Fruit fly (Drosophila melanogaster): ENCODE measurements around the gene CG14275.

CG14275 gene

dm6 chr2L:8350560-8351171 is 23.4 kb downstream of the CG14275 start (continued):
- no peak for TF ChIP-seq ewg (GFP tag; optimal IDR thresholded peaks at IDR 0.05)
- no peak for TF ChIP-seq BEAF-32 (GFP tag; optimal IDR thresholded peaks at IDR 0.05)
- TF ChIP-seq mirr (GFP tag; optimal IDR thresholded peaks at IDR 0.05) = peak; percentile 73
- no peak for TF ChIP-seq bbx (GFP tag; IDR thresholded peaks at IDR 0.05; ENCODE audit: partially characterized antibody)
- peak; percentile 32 for TF ChIP-seq CG3407 (GFP tag; optimal IDR thresholded peaks at IDR 0.05)
- TF ChIP-seq hkb (optimal IDR thresholded peaks at IDR 0.05) = no peak
- TF ChIP-seq hkb (GFP tag; IDR thresholded peaks at IDR 0.05) = peak; percentile 72
- TF ChIP-seq nau (GFP tag; optimal IDR thresholded peaks at IDR 0.05) = no peak
- no peak for TF ChIP-seq CG14441 (GFP tag; IDR thresholded peaks at IDR 0.05)
- TF ChIP-seq MTF-1 (GFP tag; optimal IDR thresholded peaks at IDR 0.05; ENCODE audit: borderline replicate concordance) = peak; percentile 41
- peak; percentile 21 for TF ChIP-seq CG12391 (tag; optimal IDR thresholded peaks at IDR 0.05)
- no peak for TF ChIP-seq CG3995 (GFP tag; optimal IDR thresholded peaks at IDR 0.05)
- no peak for TF ChIP-seq CG13894 (tag; optimal IDR thresholded peaks at IDR 0.05)
- TF ChIP-seq CG12071 (GFP tag; optimal IDR thresholded peaks at IDR 0.05) = peak; percentile 70
- TF ChIP-seq zen2 (GFP tag; IDR thresholded peaks at IDR 0.05; ENCODE audit: partially characterized antibody) = no peak
- peak; percentile 35 for TF ChIP-seq CG4707 (GFP tag; optimal IDR thresholded peaks at IDR 0.05)
- no peak for TF ChIP-seq yki (optimal IDR thresholded peaks at IDR 0.05)
- TF ChIP-seq esg (GFP tag; conservative IDR thresholded peaks at IDR 0.05) = no peak
- TF ChIP-seq CG8089 (GFP tag; optimal IDR thresholded peaks at IDR 0.05) = no peak
- no peak for TF ChIP-seq zfh2 (GFP tag; optimal IDR thresholded peaks at IDR 0.05)
- peak; percentile 76 for TF ChIP-seq Atf6 (GFP tag; IDR thresholded peaks at IDR 0.05)
- no peak for TF ChIP-seq tap (tag; optimal IDR thresholded peaks at IDR 0.05)
- no peak for TF ChIP-seq CG9609 (GFP tag; optimal IDR thresholded peaks at IDR 0.05)
- no peak for TF ChIP-seq pita (GFP tag; optimal IDR thresholded peaks at IDR 0.05)
- no peak for TF ChIP-seq CG17829 (tag; optimal IDR thresholded peaks at IDR 0.05)
- no peak for TF ChIP-seq bowl (GFP tag; IDR thresholded peaks at IDR 0.05)
- TF ChIP-seq toy (GFP tag; IDR thresholded peaks at IDR 0.05) = no peak
- peak in 1 of 2 experiments; percentile 21 for TF ChIP-seq dpn (GFP tag; optimal IDR thresholded peaks at IDR 0.05)
- TF ChIP-seq bab2 (GFP tag; optimal IDR thresholded peaks at IDR 0.05) = no peak
- TF ChIP-seq Atf3 (GFP tag; optimal IDR thresholded peaks at IDR 0.05) = no peak
- TF ChIP-seq gem (tag; optimal IDR thresholded peaks at IDR 0.05) = peak; percentile 50
- no peak for TF ChIP-seq pb (GFP tag; optimal IDR thresholded peaks at IDR 0.05)
- TF ChIP-seq HHEX (GFP tag; optimal IDR thresholded peaks at IDR 0.05) = peak; percentile 61
- TF ChIP-seq Med (GFP tag) = peak; percentile 86
- no peak for TF ChIP-seq HLH54F (GFP tag; optimal IDR thresholded peaks at IDR 0.05)
- TF ChIP-seq grn (GFP tag; optimal IDR thresholded peaks at IDR 0.05) = peak; percentile 74
- TF ChIP-seq ken (GFP tag; IDR thresholded peaks at IDR 0.05) = no peak
- peak; percentile 36 for TF ChIP-seq CG6813 (GFP tag; optimal IDR thresholded peaks at IDR 0.05)
- no peak for TF ChIP-seq Bgb (GFP tag; IDR thresholded peaks at IDR 0.05; ENCODE audit: partially characterized antibody)
- no peak for TF ChIP-seq CG31441 (GFP tag; IDR thresholded peaks at IDR 0.05)
- TF ChIP-seq CG6272 (GFP tag; IDR thresholded peaks at IDR 0.05) = no peak
- no peak for TF ChIP-seq Kr (GFP tag; optimal IDR thresholded peaks at IDR 0.05)
- TF ChIP-seq tna (GFP tag; IDR thresholded peaks at IDR 0.05; ENCODE audit: partially characterized antibody) = no peak
- TF ChIP-seq CG17385 (GFP tag; optimal IDR thresholded peaks at IDR 0.05) = peak; percentile 55
- no peak for TF ChIP-seq Tbp (GFP tag; optimal IDR thresholded peaks at IDR 0.05)
- no peak for TF ChIP-seq da (GFP tag; optimal IDR thresholded peaks at IDR 0.05)
- no peak for TF ChIP-seq Dref (GFP tag; IDR thresholded peaks at IDR 0.05)
- TF ChIP-seq Hr78 (GFP tag; optimal IDR thresholded peaks at IDR 0.05) = no peak
- no peak; the same call in 1 of the 2 replicates for TF ChIP-seq Awh (GFP tag; IDR thresholded peaks at IDR 0.05)
- TF ChIP-seq al (GFP tag; IDR thresholded peaks at IDR 0.05) = no peak
- TF ChIP-seq Adf1 (GFP tag; IDR thresholded peaks at IDR 0.05) = no peak

Measured in whole organism, embryonic.